Fruit fly (Drosophila melanogaster): ENCODE results near the gene pkm.

pkm gene

DNA sequence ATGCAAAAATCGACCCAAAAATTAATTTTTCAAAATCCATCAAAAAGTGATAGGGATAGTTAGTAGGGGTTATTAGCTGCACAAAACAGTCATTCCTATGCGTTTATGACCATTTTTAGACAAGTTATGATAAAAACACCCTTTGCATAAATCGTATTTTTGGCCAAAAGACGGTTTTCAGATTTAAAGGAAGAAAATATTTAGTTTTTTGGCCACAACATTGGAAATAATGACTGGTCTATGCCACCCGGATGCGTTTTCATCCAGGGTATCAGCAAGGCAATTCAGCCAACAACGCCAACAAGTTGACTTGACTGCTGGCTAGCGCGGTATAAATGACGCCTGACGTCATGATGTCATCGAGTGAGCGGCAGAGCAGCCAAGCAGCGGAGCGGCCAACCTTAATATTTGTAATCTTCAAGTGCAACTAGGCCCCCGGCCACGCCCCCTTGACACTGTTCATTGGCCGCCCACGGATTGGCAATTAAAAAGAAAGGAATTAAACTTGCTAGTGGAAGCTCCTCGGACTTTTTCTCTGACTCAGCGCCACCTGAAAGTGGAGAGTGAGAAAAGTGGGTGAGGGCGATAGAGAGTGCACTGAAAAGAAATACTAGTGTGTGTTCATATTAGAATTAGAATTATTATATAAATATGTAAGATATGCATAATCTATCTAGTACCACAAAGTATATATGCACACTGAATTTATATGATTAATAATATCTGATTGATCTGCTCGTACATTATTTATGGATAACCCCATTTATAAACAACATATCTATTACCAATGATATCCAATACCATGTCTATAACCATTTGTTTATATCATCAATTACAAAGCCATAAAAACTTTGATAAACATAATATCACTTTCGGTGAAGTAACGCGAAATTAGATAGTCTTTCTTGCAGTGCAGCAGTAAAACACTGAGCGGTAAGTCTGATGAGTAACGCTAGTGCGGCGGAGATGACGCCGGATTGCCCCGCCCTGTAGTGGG, 23.9 kb downstream of the pkm start (continued):
- TF ChIP-seq CG10654 (GFP tag; optimal IDR thresholded peaks at IDR 0.05), result peak; percentile 66
- TF ChIP-seq cato (GFP tag; optimal IDR thresholded peaks at IDR 0.05; ENCODE audit: borderline replicate concordance), result peak; percentile 52
- no peak for TF ChIP-seq zen2 (GFP tag; IDR thresholded peaks at IDR 0.05; ENCODE audit: partially characterized antibody)
- no peak for TF ChIP-seq CG16779 (GFP tag; IDR thresholded peaks at IDR 0.05)
- peak; percentile 41 for TF ChIP-seq Hsf (GFP tag; optimal IDR thresholded peaks at IDR 0.05)
- TF ChIP-seq psq (GFP tag; optimal IDR thresholded peaks at IDR 0.05), result peak; percentile 41
- no peak for TF ChIP-seq peb (GFP tag; IDR thresholded peaks at IDR 0.05)
- TF ChIP-seq sens-2 (GFP tag; IDR thresholded peaks at IDR 0.05), result no peak
- peak; percentile 90 for TF ChIP-seq Oli (tag; optimal IDR thresholded peaks at IDR 0.05)
- peak; percentile 85 for TF ChIP-seq CG4328 (GFP tag; optimal IDR thresholded peaks at IDR 0.05)
- TF ChIP-seq crol (GFP tag; IDR thresholded peaks at IDR 0.05), result no peak
- no peak for TF ChIP-seq bowl (GFP tag; IDR thresholded peaks at IDR 0.05)
- TF ChIP-seq cad (GFP tag; optimal IDR thresholded peaks at IDR 0.05), result no peak
- TF ChIP-seq CG8359 (GFP tag; optimal IDR thresholded peaks at IDR 0.05; ENCODE audit: borderline replicate concordance), result peak; percentile 68
- peak in 1 of 2 experiments; percentile 58 for TF ChIP-seq insv (GFP tag; optimal IDR thresholded peaks at IDR 0.05)
- TF ChIP-seq tll (GFP tag; optimal IDR thresholded peaks at IDR 0.05), result no peak
- TF ChIP-seq CG8944 (GFP tag; optimal IDR thresholded peaks at IDR 0.05), result peak; percentile 36
- no peak for TF ChIP-seq corto (GFP tag; optimal IDR thresholded peaks at IDR 0.05)
- TF ChIP-seq Blimp-1 (GFP tag; optimal IDR thresholded peaks at IDR 0.05), result peak; percentile 76
- peak; percentile 42 for TF ChIP-seq CG7372 (GFP tag; IDR thresholded peaks at IDR 0.05)
- peak; percentile 68 for TF ChIP-seq Six4 (GFP tag; optimal IDR thresholded peaks at IDR 0.05)
- no peak for TF ChIP-seq knrl (GFP tag; IDR thresholded peaks at IDR 0.05; ENCODE audit: partially characterized antibody)
- TF ChIP-seq CG42726 (GFP tag; IDR thresholded peaks at IDR 0.05; ENCODE audit: partially characterized antibody), result no peak
- peak; percentile 84 for TF ChIP-seq org-1 (GFP tag; optimal IDR thresholded peaks at IDR 0.05)
- peak; percentile 88 for TF ChIP-seq CG12391 (tag; optimal IDR thresholded peaks at IDR 0.05)
- peak; percentile 20 for TF ChIP-seq Myb (GFP tag; optimal IDR thresholded peaks at IDR 0.05)
- peak; percentile 42 for TF ChIP-seq Usf (GFP tag; optimal IDR thresholded peaks at IDR 0.05)
- TF ChIP-seq CG18599 (GFP tag; optimal IDR thresholded peaks at IDR 0.05), result peak; percentile 89
- TF ChIP-seq z (GFP tag; IDR thresholded peaks at IDR 0.05), result no peak
- TF ChIP-seq CG13296 (GFP tag; optimal IDR thresholded peaks at IDR 0.05), result peak; percentile 89
- no peak for TF ChIP-seq vfl (GFP tag; optimal IDR thresholded peaks at IDR 0.05)
- TF ChIP-seq pita (GFP tag; optimal IDR thresholded peaks at IDR 0.05), result no peak
- TF ChIP-seq Med (GFP tag), result peak; percentile 80
- no peak for TF ChIP-seq CG8089 (GFP tag; optimal IDR thresholded peaks at IDR 0.05)
- peak; percentile 93 for TF ChIP-seq CG7839 (tag; optimal IDR thresholded peaks at IDR 0.05)
- no peak for TF ChIP-seq Doc3 (GFP tag; IDR thresholded peaks at IDR 0.05; ENCODE audit: partially characterized antibody)
- peak; percentile 63 for TF ChIP-seq esg (GFP tag; conservative IDR thresholded peaks at IDR 0.05)
- TF ChIP-seq Lpt (GFP tag; optimal IDR thresholded peaks at IDR 0.05), result no peak
- TF ChIP-seq bigmax (GFP tag; optimal IDR thresholded peaks at IDR 0.05), result no peak
- peak; percentile 11 for TF ChIP-seq CG4854 (GFP tag; optimal IDR thresholded peaks at IDR 0.05)
- TF ChIP-seq CG17568 (GFP tag; optimal IDR thresholded peaks at IDR 0.05), result no peak
- no peak for TF ChIP-seq CG7963 (GFP tag; IDR thresholded peaks at IDR 0.05; ENCODE audit: partially characterized antibody)
- 0 out of 2 replicates have a peak, but pooled peaks have one; percentile 21 for TF ChIP-seq toy (GFP tag; IDR thresholded peaks at IDR 0.05)
- TF ChIP-seq CG12071 (GFP tag; optimal IDR thresholded peaks at IDR 0.05), result peak; percentile 37
- TF ChIP-seq so (GFP tag; IDR thresholded peaks at IDR 0.05), result peak; percentile 76
- peak; percentile 38; the same call in 1 of the 2 replicates for TF ChIP-seq wdn (GFP tag; IDR thresholded peaks at IDR 0.05)
- peak in 1 of 2 experiments; percentile 81 for TF ChIP-seq Hr78 (GFP tag; optimal IDR thresholded peaks at IDR 0.05)
